Worm (Caenorhabditis elegans) whole organism, L1 larva: ENCODE results near the gene ugt-22.

ENCODE experiments used
- C34B4.2 ChIP-seq: sonication (generic microtip); optimal IDR thresholded peaks from 2 replicates; lab custom pipeline; 2017; ENCODE audit warnings: mild to moderate bottlenecking, missing genetic modification characterization, missing compliant biosample characterization
- blmp-1 ChIP-seq: fragments of 150-350 bp; optimal IDR thresholded peaks from 2 replicates; lab custom pipeline; 2014; ENCODE audit warnings: missing biosample characterization, missing genetic modification characterization
- dpl-1 ChIP-seq, 3 experiments: fragments of 150-350 bp in 2 of 3; sonication (generic microtip) in 1 of 3; optimal IDR thresholded peaks; 2 replicates each; lab custom pipeline; 2014 to 2017; ENCODE audit warnings: missing biosample characterization in 3 of 3, missing genetic modification characterization in 3 of 3, missing genetic modification reagents in 3 of 3
- efl-1 ChIP-seq, 4 experiments: fragments of 150-350 bp; optimal IDR thresholded peaks in 3 of 4; peaks in 1 of 4; 1 replicate in 1 of 4; 2 replicates in 3 of 4; lab custom pipeline; 2014; ENCODE audit warnings: missing biosample characterization in 2 of 4, missing genetic modification characterization in 2 of 4, missing genetic modification reagents in 2 of 4
- elt-3 ChIP-seq, 6 experiments: fragments of 150-350 bp in 1 of 6; sonication (generic microtip); optimal IDR thresholded peaks; 2 replicates each; lab custom pipeline; 2017 to 2018; ENCODE audit warnings: missing biosample characterization in 6 of 6, missing genetic modification characterization in 6 of 6, inconsistent platforms in 1 of 6
- ets-5 ChIP-seq: fragments of 200-800 bp; sonication (Bioruptor generic); IDR thresholded peaks from 2 replicates; pipeline ENCODE4 v1.3.6; 2022; ENCODE audit warnings: missing genetic modification characterization, missing compliant biosample characterization
- fkh-10 ChIP-seq: sonication (generic microtip); optimal IDR thresholded peaks from 2 replicates; lab custom pipeline; 2017; ENCODE audit warnings: missing biosample characterization, missing genetic modification reagents, missing genetic modification characterization
- hpl-2 ChIP-seq: fragments of 150-350 bp; optimal IDR thresholded peaks from 2 replicates; lab custom pipeline; 2014; ENCODE audit warnings: missing biosample characterization, missing genetic modification reagents, missing genetic modification characterization
- irx-1 ChIP-seq: sonication (generic microtip); optimal IDR thresholded peaks from 2 replicates; lab custom pipeline; 2016; ENCODE audit warnings: missing genetic modification characterization, missing compliant biosample characterization
- isw-1 ChIP-seq: fragments of 200-800 bp; sonication (Bioruptor generic); IDR thresholded peaks from 2 replicates; pipeline ENCODE4 v1.3.6; 2022; ENCODE audit warnings: missing genetic modification characterization, missing compliant biosample characterization
- lin-14 ChIP-seq: fragments of 200-800 bp; sonication (Bioruptor generic); optimal IDR thresholded peaks from 2 replicates; lab custom pipeline; 2018; ENCODE audit warnings: mild to moderate bottlenecking, missing genetic modification characterization, moderate library complexity, missing compliant biosample characterization
- lin-15B ChIP-seq: fragments of 150-350 bp; sonication (generic microtip); optimal IDR thresholded peaks from 3 replicates; lab custom pipeline; 2014; ENCODE audit warnings: missing biosample characterization, missing genetic modification characterization
- lin-39 ChIP-seq: fragments of 150-350 bp; optimal IDR thresholded peaks from 2 replicates; lab custom pipeline; 2014; ENCODE audit warnings: missing biosample characterization, missing genetic modification reagents, missing genetic modification characterization
- mab-9 ChIP-seq: fragments of 200-800 bp; sonication (Bioruptor generic); IDR thresholded peaks from 2 replicates; pipeline ENCODE4 v1.3.6; 2022; ENCODE audit warnings: missing genetic modification reagents, missing genetic modification characterization, missing compliant biosample characterization
- nhr-28 ChIP-seq: fragments of 150-350 bp; optimal IDR thresholded peaks from 2 replicates; lab custom pipeline; 2014; ENCODE audit warnings: missing biosample characterization, missing genetic modification characterization
- nhr-71 ChIP-seq: sonication (generic microtip); optimal IDR thresholded peaks from 2 replicates; lab custom pipeline; 2016; ENCODE audit warnings: mild to moderate bottlenecking, missing genetic modification characterization, moderate library complexity, missing compliant biosample characterization
- nhr-85 ChIP-seq: sonication (generic microtip); peaks from one replicate; lab custom pipeline; 2016; ENCODE audit warnings: missing genetic modification characterization, inconsistent platforms, missing compliant biosample characterization
- pqm-1 ChIP-seq: sonication (generic microtip); optimal IDR thresholded peaks from 3 replicates; lab custom pipeline; 2017; ENCODE audit warnings: missing biosample characterization, missing genetic modification characterization
- snpc-4 ChIP-seq: fragments of 150-350 bp; optimal IDR thresholded peaks from 2 replicates; lab custom pipeline; 2014; ENCODE audit warnings: missing biosample characterization, missing genetic modification characterization
- tbx-2 ChIP-seq: sonication (generic microtip); optimal IDR thresholded peaks from 2 replicates; lab custom pipeline; 2016; ENCODE audit warnings: missing genetic modification characterization, missing compliant biosample characterization
- unc-30 ChIP-seq: sonication (generic microtip); optimal IDR thresholded peaks from 2 replicates; lab custom pipeline; 2017; ENCODE audit warnings: missing biosample characterization, missing genetic modification characterization
- ztf-11 ChIP-seq, 2 experiments: sonication (generic microtip); optimal IDR thresholded peaks; 2 replicates each; lab custom pipeline; 2016 to 2017; ENCODE audit warnings: missing genetic modification characterization in 2 of 2, missing biosample characterization in 1 of 2, missing compliant biosample characterization in 1 of 2

Gene ugt-22

ce11 chrIV:13687631-13688030 is 48.6 kb downstream of the ugt-22 start:
- TF ChIP-seq ets-5 (no peak), hpl-2 (GFP tag; lab: Kevin White, UChicago) (no peak), unc-30 (tag; lab: Kevin White, UChicago) (no peak)

ce11 chrIV:13689302-13689880 is 50.3 kb downstream of the ugt-22 start, which contains the start of gene T23G4.2:
Gene T23G4.2, minus strand, starts transcription at chrIV:13689556.
- TF ChIP-seq lin-14 (GFP tag; lab: Kevin White, UChicago) (peak; percentile 75), isw-1 (no peak), mab-9 (GFP tag; lab: Robert Waterston, UW) (peak; percentile 88), blmp-1 (tag; lab: Kevin White, UChicago) (peak; percentile 42), lin-15B (no peak), pqm-1 (tag; lab: Kevin White, UChicago) (no peak), nhr-71 (tag; lab: Kevin White, UChicago) (peak; percentile 28), lin-39 (tag; lab: Kevin White, UChicago) (peak; percentile 66), dpl-1 (GFP tag; optimal IDR thresholded peaks at IDR 0.05; lab: Kevin White, UChicago) (no peak)

- TF ChIP-seq C34B4.2 (tag; lab: Kevin White, UChicago) = no peak
- peak; percentile 13 for TF ChIP-seq lin-14 (GFP tag; lab: Kevin White, UChicago)
- peak; percentile 4 for TF ChIP-seq irx-1
- TF ChIP-seq efl-1 (optimal IDR thresholded peaks at IDR 0.05; lab: Kevin White, UChicago) = no peak
- peak in 1 of 2 experiments; percentile 84 for TF ChIP-seq efl-1 (GFP tag; optimal IDR thresholded peaks at IDR 0.05 in 1 of 2; lab: Kevin White, UChicago)
- TF ChIP-seq nhr-85 (tag; lab: Kevin White, UChicago) = peak; percentile 30
- no peak for TF ChIP-seq fkh-10
- peak; percentile 62 for TF ChIP-seq blmp-1 (tag; lab: Kevin White, UChicago)
These were observed 53.5 kb downstream of the ugt-22 start for ce11 chrIV:13692522-13692921.

- TF ChIP-seq tbx-2 (peak; percentile 14), snpc-4 (no peak), elt-3 (tag; optimal IDR thresholded peaks at IDR 0.05; lab: Kevin White, UChicago) (no peak), ztf-11 (tag; optimal IDR thresholded peaks at IDR 0.05; lab: Kevin White, UChicago) (no peak), nhr-28 (tag; lab: Kevin White, UChicago) (no peak)
These were observed 54.9 kb downstream of the ugt-22 start for ce11 chrIV:13693976-13694375.
